Worm (Caenorhabditis elegans): ENCODE measurements around the gene obr-3.
A peak's percentile ranks its signal among the peaks of the same experiment; 100 is the strongest.

The obr-3 gene

ce11 chrX:13767282-13767681, 42.4 kb downstream of the obr-3 start:
- TF ChIP-seq nhr-12 (tag; optimal IDR thresholded peaks at IDR 0.05) (no peak), elt-2 (tag; optimal IDR thresholded peaks at IDR 0.05) (peak; percentile 65)

ce11 chrX:13759676-13760447, 49.8 kb downstream of the obr-3 start, which contains the start of gene cest-13:
cest-13 (plus strand) TSS chrX:13760237.
- peak; percentile 84 for TF ChIP-seq pqm-1 (tag; optimal IDR thresholded peaks at IDR 0.05)
- TF ChIP-seq daf-12 (tag; optimal IDR thresholded peaks at IDR 0.05), result no peak
- no peak for TF ChIP-seq ztf-4 (tag; optimal IDR thresholded peaks at IDR 0.05)
- TF ChIP-seq nhr-23 (tag; optimal IDR thresholded peaks at IDR 0.05), result no peak
- TF ChIP-seq fos-1 (tag; optimal IDR thresholded peaks at IDR 0.05), result no peak
- TF ChIP-seq elt-2 (tag; optimal IDR thresholded peaks at IDR 0.05), result peak; percentile 79

ce11 chrX:13755469-13755868, 54.2 kb downstream of the obr-3 start, which contains the start of gene aakb-1:
aakb-1 (plus strand) TSS chrX:13755769.
- TF ChIP-seq nhr-23 (tag; optimal IDR thresholded peaks at IDR 0.05), result no peak
- no peak for TF ChIP-seq nhr-25 (tag; optimal IDR thresholded peaks at IDR 0.05)
- no peak for TF ChIP-seq fkh-2 (tag; optimal IDR thresholded peaks at IDR 0.05)
- no peak for TF ChIP-seq ZK546.5 (tag; optimal IDR thresholded peaks at IDR 0.05)
- no peak for TF ChIP-seq nhr-43 (tag; optimal IDR thresholded peaks at IDR 0.05; ENCODE audit: poor library complexity, severe bottlenecking)
- TF ChIP-seq elt-3 (tag; optimal IDR thresholded peaks at IDR 0.05), result no peak

ce11 chrX:13754498-13754897, 55.2 kb downstream of the obr-3 start:
- TF ChIP-seq hmg-11 (tag; optimal IDR thresholded peaks at IDR 0.05) (peak; percentile 71), ceh-9 (tag; optimal IDR thresholded peaks at IDR 0.05) (no peak), nhr-43 (tag; optimal IDR thresholded peaks at IDR 0.05; ENCODE audit: poor library complexity, severe bottlenecking) (peak; percentile 17), nhr-12 (tag; optimal IDR thresholded peaks at IDR 0.05) (no peak), nhr-25 (tag; optimal IDR thresholded peaks at IDR 0.05) (peak; percentile 1), nfya-1 (tag; optimal IDR thresholded peaks at IDR 0.05; ENCODE audit: insufficient read depth) (peak; percentile 37), nhr-23 (tag; optimal IDR thresholded peaks at IDR 0.05) (peak; percentile 46)

- no peak for TF ChIP-seq hmg-11 (tag; optimal IDR thresholded peaks at IDR 0.05)
- peak; percentile 30 for TF ChIP-seq nfya-1 (tag; optimal IDR thresholded peaks at IDR 0.05; ENCODE audit: insufficient read depth)
- TF ChIP-seq mdl-1 (tag; optimal IDR thresholded peaks at IDR 0.05), result no peak
- no peak for TF ChIP-seq nhr-12 (tag; optimal IDR thresholded peaks at IDR 0.05)
- no peak for TF ChIP-seq ZK546.5 (tag; optimal IDR thresholded peaks at IDR 0.05)
- TF ChIP-seq elt-2 (tag; optimal IDR thresholded peaks at IDR 0.05), result peak; percentile 21
- TF ChIP-seq pha-4 (tag; optimal IDR thresholded peaks at IDR 0.05), result peak; percentile 26
Measured at ce11 chrX:13752822-13753581, 56.7 kb downstream of the obr-3 start.
